Fruit fly (Drosophila melanogaster): Measurements from ENCODE around the gene RecQ4.

Gene RecQ4

DNA sequence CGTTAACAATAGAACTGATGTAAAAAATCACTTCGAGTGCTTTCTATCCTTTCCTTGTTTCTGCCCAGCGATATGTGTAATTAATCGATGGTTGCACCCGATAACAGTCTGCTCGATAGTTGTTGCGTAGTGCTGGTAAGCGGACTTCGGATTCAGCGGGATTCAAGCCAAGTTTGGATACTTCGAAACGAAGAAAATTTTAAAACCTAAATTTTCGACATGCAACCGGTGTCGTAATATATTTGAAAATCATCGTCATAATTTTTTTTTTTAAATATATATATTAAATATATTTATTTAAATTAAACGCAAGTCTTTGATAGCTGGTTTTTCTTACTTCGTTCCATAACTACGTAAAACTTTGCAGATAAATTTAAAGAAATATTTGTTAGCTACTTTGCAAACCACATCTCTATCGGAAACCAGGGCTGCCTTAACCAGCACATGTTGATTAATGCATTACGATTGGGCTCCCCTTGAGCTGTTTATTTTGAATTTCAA, 22.1 kb upstream of the RecQ4 start, which contains the start of the genes UbcE2M and Dhps (continued):
- TF ChIP-seq CG7556 (GFP tag; optimal IDR thresholded peaks at IDR 0.05) (peak; percentile 70), nerfin-1 (tag; optimal IDR thresholded peaks at IDR 0.05) (no peak), tx (GFP tag; optimal IDR thresholded peaks at IDR 0.05) (peak; percentile 10), CG17186 (GFP tag; optimal IDR thresholded peaks at IDR 0.05) (peak; percentile 25), Dref (GFP tag; IDR thresholded peaks at IDR 0.05) (peak; percentile 80), CG9876 (GFP tag; optimal IDR thresholded peaks at IDR 0.05) (peak; percentile 67), cwo (GFP tag; optimal IDR thresholded peaks at IDR 0.05) (peak; percentile 57), HLH3B (GFP tag; IDR thresholded peaks at IDR 0.05) (peak; percentile 56; the same call in 1 of the 2 replicates), toy (GFP tag; IDR thresholded peaks at IDR 0.05) (no peak), CG10543 (GFP tag; optimal IDR thresholded peaks at IDR 0.05) (peak; percentile 87), Sox100B (GFP tag; optimal IDR thresholded peaks at IDR 0.05) (no peak), CG7928 (GFP tag; optimal IDR thresholded peaks at IDR 0.05) (peak; percentile 91), sna (GFP tag; IDR thresholded peaks at IDR 0.05; ENCODE audit: partially characterized antibody) (peak; percentile 60), CG11247 (GFP tag; IDR thresholded peaks at IDR 0.05) (peak; percentile 50; the same call in 1 of the 2 replicates), CG2712 (tag; optimal IDR thresholded peaks at IDR 0.05) (peak; percentile 75), CG9817 (tag; optimal IDR thresholded peaks at IDR 0.05) (peak; percentile 89), CG1024 (GFP tag; IDR thresholded peaks at IDR 0.05) (no peak), abd-A (tag; optimal IDR thresholded peaks at IDR 0.05) (no peak), Vsx1 (GFP tag; optimal IDR thresholded peaks at IDR 0.05) (no peak), lbe (GFP tag; optimal IDR thresholded peaks at IDR 0.05) (peak; percentile 52), sqz (GFP tag; optimal IDR thresholded peaks at IDR 0.05) (no peak), ems (GFP tag; optimal IDR thresholded peaks at IDR 0.05) (no peak), CG14860 (GFP tag; IDR thresholded peaks at IDR 0.05; ENCODE audit: partially characterized antibody) (peak; percentile 57), CG4707 (GFP tag; optimal IDR thresholded peaks at IDR 0.05) (no peak), CG6683 (GFP tag; optimal IDR thresholded peaks at IDR 0.05) (peak; percentile 58), CG4820 (GFP tag; optimal IDR thresholded peaks at IDR 0.05) (peak; percentile 67), CG30020 (tag; optimal IDR thresholded peaks at IDR 0.05) (peak; percentile 78), Six4 (GFP tag; optimal IDR thresholded peaks at IDR 0.05) (peak; percentile 31), Trl (optimal IDR thresholded peaks at IDR 0.05) (no peak), Trl (GFP tag; optimal IDR thresholded peaks at IDR 0.05) (peak; percentile 31), CG42726 (GFP tag; IDR thresholded peaks at IDR 0.05; ENCODE audit: partially characterized antibody) (peak; percentile 53), ssp (GFP tag; IDR thresholded peaks at IDR 0.05) (peak; percentile 74), Dfd (GFP tag; optimal IDR thresholded peaks at IDR 0.05) (no peak), twi (tag; optimal IDR thresholded peaks at IDR 0.05) (peak; percentile 85), cad (GFP tag; optimal IDR thresholded peaks at IDR 0.05) (no peak), Scr (GFP tag; IDR thresholded peaks at IDR 0.05; ENCODE audit: partially characterized antibody) (peak; percentile 80), zfh1 (GFP tag; IDR thresholded peaks at IDR 0.05) (peak; percentile 66; the same call in 2 of the 3 replicates), CG1792 (GFP tag; optimal IDR thresholded peaks at IDR 0.05) (no peak), CG18262 (tag; optimal IDR thresholded peaks at IDR 0.05) (peak; percentile 65), corto (GFP tag; optimal IDR thresholded peaks at IDR 0.05) (no peak), Atf-2 (GFP tag; optimal IDR thresholded peaks at IDR 0.05) (no peak), Meics (GFP tag; optimal IDR thresholded peaks at IDR 0.05) (no peak), Blimp-1 (GFP tag; optimal IDR thresholded peaks at IDR 0.05) (no peak), onecut (GFP tag; IDR thresholded peaks at IDR 0.05) (peak; percentile 19; the same call in 1 of the 2 replicates), bsh (GFP tag; optimal IDR thresholded peaks at IDR 0.05) (peak in 1 of 2 experiments; percentile 62), kah (GFP tag; optimal IDR thresholded peaks at IDR 0.05) (peak; percentile 68), pzg (GFP tag; optimal IDR thresholded peaks at IDR 0.05) (peak; percentile 55), CG14710 (tag; optimal IDR thresholded peaks at IDR 0.05) (peak; percentile 85), crp (GFP tag; optimal IDR thresholded peaks at IDR 0.05) (peak in 1 of 2 experiments; percentile 60), crc (GFP tag; optimal IDR thresholded peaks at IDR 0.05) (no peak)
